Worm (Caenorhabditis elegans) whole organism, L3 larva: ENCODE data around the gene nhr-106.

Experiments used
- aly-2 ChIP-seq: fragments of 150-350 bp; optimal IDR thresholded peaks from 2 replicates; lab custom pipeline; 2014; ENCODE audit warnings: missing biosample characterization, missing genetic modification characterization
- ama-1 ChIP-seq: fragments of 150-350 bp; optimal IDR thresholded peaks from 2 replicates; lab custom pipeline; 2018
- ceh-16 ChIP-seq: sonication (generic microtip); optimal IDR thresholded peaks from 2 replicates; lab custom pipeline; 2017; ENCODE audit warnings: missing biosample characterization, missing genetic modification characterization
- ceh-28 ChIP-seq: fragments of 150-350 bp; optimal IDR thresholded peaks from 2 replicates; lab custom pipeline; 2014; ENCODE audit warnings: missing biosample characterization, missing genetic modification reagents, missing genetic modification characterization
- ceh-82 ChIP-seq: fragments of 150-350 bp; optimal IDR thresholded peaks from 2 replicates; lab custom pipeline; 2014; ENCODE audit warnings: missing biosample characterization, missing genetic modification characterization
- ceh-9 ChIP-seq: sonication (generic microtip); optimal IDR thresholded peaks from 2 replicates; lab custom pipeline; 2018; ENCODE audit warnings: missing biosample characterization, missing genetic modification characterization
- egl-27 ChIP-seq: sonication (generic microtip); optimal IDR thresholded peaks from 4 replicates; lab custom pipeline; 2017; ENCODE audit warnings: missing biosample characterization, missing genetic modification reagents, missing genetic modification characterization
- egl-5 ChIP-seq: fragments of 150-350 bp; optimal IDR thresholded peaks from 2 replicates; lab custom pipeline; 2017; ENCODE audit warnings: missing biosample characterization, missing genetic modification reagents, missing genetic modification characterization, inconsistent platforms
- elt-1 ChIP-seq: fragments of 150-350 bp; optimal IDR thresholded peaks from 2 replicates; lab custom pipeline; 2014; ENCODE audit warnings: missing biosample characterization, missing genetic modification characterization
- elt-2 ChIP-seq: sonication (generic microtip); optimal IDR thresholded peaks from 2 replicates; lab custom pipeline; 2016; ENCODE audit warnings: missing genetic modification reagents, mild to moderate bottlenecking, missing genetic modification characterization, missing compliant biosample characterization
- elt-3 ChIP-seq, 3 experiments: fragments of 150-350 bp in 1 of 3; sonication (generic microtip) in 2 of 3; optimal IDR thresholded peaks; 2 replicates in 2 of 3; 4 replicates in 1 of 3; lab custom pipeline; 2014 to 2017; ENCODE audit warnings: missing biosample characterization in 3 of 3, missing genetic modification characterization in 3 of 3
- eor-1 ChIP-seq, 2 experiments: fragments of 150-350 bp; optimal IDR thresholded peaks; 2 replicates each; lab custom pipeline; 2014 to 2018; ENCODE audit warnings: missing biosample characterization in 2 of 2, missing genetic modification characterization in 2 of 2
- fkh-10 ChIP-seq: sonication (generic microtip); optimal IDR thresholded peaks from 2 replicates; lab custom pipeline; 2017; ENCODE audit warnings: missing biosample characterization, missing genetic modification reagents, missing genetic modification characterization
- fkh-2 ChIP-seq: fragments of 150-350 bp; optimal IDR thresholded peaks from 2 replicates; lab custom pipeline; 2014; ENCODE audit warnings: missing biosample characterization, missing genetic modification reagents, missing genetic modification characterization
- jun-1 ChIP-seq: fragments of 150-350 bp; optimal IDR thresholded peaks from 2 replicates; lab custom pipeline; 2014; ENCODE audit warnings: missing biosample characterization, missing genetic modification reagents, missing genetic modification characterization
- lin-15B ChIP-seq: fragments of 150-350 bp; optimal IDR thresholded peaks from 2 replicates; lab custom pipeline; 2014; ENCODE audit warnings: missing biosample characterization, missing genetic modification characterization
- lin-39 ChIP-seq: fragments of 150-350 bp; optimal IDR thresholded peaks from 2 replicates; lab custom pipeline; 2018; ENCODE audit warnings: missing biosample characterization, missing genetic modification reagents, missing genetic modification characterization
- lsy-12 ChIP-seq: sonication (generic microtip); optimal IDR thresholded peaks from 2 replicates; lab custom pipeline; 2016; ENCODE audit warnings: mild to moderate bottlenecking, missing genetic modification characterization, missing compliant biosample characterization
- mdl-1 ChIP-seq: fragments of 150-350 bp; optimal IDR thresholded peaks from 2 replicates; lab custom pipeline; 2014; ENCODE audit warnings: missing biosample characterization, missing genetic modification characterization
- mml-1 ChIP-seq: fragments of 150-350 bp; sonication (generic microtip); optimal IDR thresholded peaks from 3 replicates; lab custom pipeline; 2014; ENCODE audit warnings: missing biosample characterization, missing genetic modification characterization
- nhr-12 ChIP-seq: fragments of 150-350 bp; optimal IDR thresholded peaks from 2 replicates; lab custom pipeline; 2014; ENCODE audit warnings: missing biosample characterization, missing genetic modification characterization
- nhr-23 ChIP-seq: fragments of 150-350 bp; optimal IDR thresholded peaks from 2 replicates; lab custom pipeline; 2014; ENCODE audit warnings: missing biosample characterization, missing genetic modification reagents, missing genetic modification characterization
- nhr-237 ChIP-seq: fragments of 150-350 bp; optimal IDR thresholded peaks from 2 replicates; lab custom pipeline; 2014; ENCODE audit warnings: missing biosample characterization, missing genetic modification characterization
- nhr-25 ChIP-seq: sonication (generic microtip); optimal IDR thresholded peaks from 2 replicates; lab custom pipeline; 2017; ENCODE audit warnings: missing biosample characterization, missing genetic modification characterization
- nhr-28 ChIP-seq: fragments of 150-350 bp; optimal IDR thresholded peaks from 2 replicates; lab custom pipeline; 2014; ENCODE audit warnings: missing biosample characterization, missing genetic modification characterization
- nhr-67 ChIP-seq: fragments of 150-350 bp; optimal IDR thresholded peaks from 2 replicates; lab custom pipeline; 2014; ENCODE audit warnings: missing biosample characterization, missing genetic modification characterization
- nhr-77 ChIP-seq: fragments of 150-350 bp; optimal IDR thresholded peaks from 2 replicates; lab custom pipeline; 2014; ENCODE audit warnings: missing biosample characterization, missing genetic modification characterization
- pha-4 ChIP-seq: fragments of 150-350 bp; optimal IDR thresholded peaks from 2 replicates; lab custom pipeline; 2014; ENCODE audit warnings: missing biosample characterization, missing genetic modification reagents, missing genetic modification characterization
- sea-2 ChIP-seq: fragments of 150-350 bp; sonication (generic microtip); optimal IDR thresholded peaks from 4 replicates; lab custom pipeline; 2014; ENCODE audit warnings: missing biosample characterization, missing genetic modification reagents, missing genetic modification characterization
- skn-1 ChIP-seq: fragments of 150-350 bp; optimal IDR thresholded peaks from 2 replicates; lab custom pipeline; 2014; ENCODE audit warnings: missing biosample characterization, missing genetic modification characterization
- snpc-4 ChIP-seq: fragments of 150-350 bp; optimal IDR thresholded peaks from 2 replicates; lab custom pipeline; 2014; ENCODE audit warnings: missing biosample characterization, missing genetic modification characterization
- tbx-2 ChIP-seq: sonication (generic microtip); optimal IDR thresholded peaks from 2 replicates; lab custom pipeline; 2016; ENCODE audit warnings: mild to moderate bottlenecking, missing genetic modification characterization, missing compliant biosample characterization
- unc-39 ChIP-seq: sonication (generic microtip); optimal IDR thresholded peaks from 4 replicates; lab custom pipeline; 2017; ENCODE audit warnings: missing biosample characterization, missing genetic modification characterization
- unc-62 ChIP-seq: fragments of 150-350 bp; sonication (generic microtip); optimal IDR thresholded peaks from 4 replicates; lab custom pipeline; 2014; ENCODE audit warnings: missing biosample characterization, missing genetic modification reagents, missing genetic modification characterization
- zag-1 ChIP-seq: fragments of 150-350 bp; optimal IDR thresholded peaks from 2 replicates; lab custom pipeline; 2014; ENCODE audit warnings: missing biosample characterization, missing genetic modification characterization
- ztf-11 ChIP-seq: fragments of 150-350 bp; optimal IDR thresholded peaks from 2 replicates; lab custom pipeline; 2014; ENCODE audit warnings: missing biosample characterization, missing genetic modification characterization

nhr-106 gene

DNA sequence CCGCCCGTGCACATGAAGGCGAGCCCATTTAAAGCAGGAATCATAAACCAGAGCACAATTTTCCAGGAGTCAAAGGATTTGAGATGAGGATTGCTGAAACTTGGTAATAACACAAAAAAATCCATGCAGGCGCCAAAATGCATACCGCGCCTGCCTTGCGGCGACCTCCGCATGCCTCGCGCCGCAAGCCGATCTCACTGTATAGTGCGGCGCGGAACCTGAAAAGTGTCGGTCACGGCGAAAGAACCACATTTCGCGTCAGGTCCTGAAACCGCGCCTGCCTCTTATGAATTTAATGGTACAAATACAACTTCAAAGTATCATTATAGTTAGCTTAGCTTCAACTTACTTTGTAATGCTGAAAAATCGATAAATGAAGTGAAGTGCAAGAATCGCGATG, 11.1 kb downstream of the nhr-106 start:
- TF ChIP-seq elt-1 (tag; lab: Kevin White, UChicago) (no peak), lsy-12 (tag; lab: Kevin White, UChicago) (no peak), jun-1 (no peak), eor-1 (tag; optimal IDR thresholded peaks at IDR 0.05; lab: Kevin White, UChicago) (no peak), fkh-2 (tag; lab: Kevin White, UChicago) (no peak), nhr-28 (no peak), lin-15B (no peak), mdl-1 (no peak), nhr-77 (tag; lab: Kevin White, UChicago) (no peak), pha-4 (tag; lab: Kevin White, UChicago) (no peak), sea-2 (no peak)

ce11 chrV:501230-501629, 11.8 kb downstream of the nhr-106 start, which contains the start of gene str-256:
Gene str-256, minus strand, starts transcription at chrV:501330.
- TF ChIP-seq ceh-9 (tag; lab: Kevin White, UChicago): no peak
- TF ChIP-seq snpc-4 (tag; lab: Kevin White, UChicago): no peak
- TF ChIP-seq egl-27 (tag; lab: Kevin White, UChicago): no peak
- no peak for TF ChIP-seq nhr-28
- TF ChIP-seq nhr-67 (tag; lab: Kevin White, UChicago): no peak
- no peak for TF ChIP-seq ceh-82 (tag; lab: Kevin White, UChicago)
- no peak for TF ChIP-seq skn-1 (tag; lab: Kevin White, UChicago)

- TF ChIP-seq egl-5 (tag; lab: Kevin White, UChicago): no peak
- TF ChIP-seq ceh-82 (tag; lab: Kevin White, UChicago): no peak
- TF ChIP-seq ama-1: no peak
- no peak for TF ChIP-seq nhr-25 (tag; lab: Kevin White, UChicago)
- no peak for TF ChIP-seq nhr-237 (tag; lab: Kevin White, UChicago)
- TF ChIP-seq nhr-23 (tag; lab: Kevin White, UChicago): no peak
- no peak for TF ChIP-seq tbx-2 (tag; lab: Kevin White, UChicago)
- TF ChIP-seq zag-1 (tag; lab: Kevin White, UChicago): no peak
- TF ChIP-seq sea-2: no peak
- TF ChIP-seq unc-62 (GFP tag; lab: Kevin White, UChicago): no peak
- no peak for TF ChIP-seq lsy-12 (tag; lab: Kevin White, UChicago)
- TF ChIP-seq jun-1: no peak
- TF ChIP-seq nhr-12 (tag; lab: Kevin White, UChicago): no peak
- no peak for TF ChIP-seq ceh-28 (tag; lab: Kevin White, UChicago)
- no peak for TF ChIP-seq egl-27 (tag; lab: Kevin White, UChicago)
- TF ChIP-seq ceh-16 (tag; lab: Kevin White, UChicago): no peak
- TF ChIP-seq fkh-2 (tag; lab: Kevin White, UChicago): no peak
- TF ChIP-seq lin-39: no peak
- TF ChIP-seq fkh-10 (GFP tag; lab: Kevin White, UChicago): no peak
These were observed 13.4 kb downstream of the nhr-106 start, which contains the start of gene T01G6.10 for ce11 chrV:502803-503273. Gene T01G6.10, minus strand, starts transcription at chrV:503223.

DNA sequence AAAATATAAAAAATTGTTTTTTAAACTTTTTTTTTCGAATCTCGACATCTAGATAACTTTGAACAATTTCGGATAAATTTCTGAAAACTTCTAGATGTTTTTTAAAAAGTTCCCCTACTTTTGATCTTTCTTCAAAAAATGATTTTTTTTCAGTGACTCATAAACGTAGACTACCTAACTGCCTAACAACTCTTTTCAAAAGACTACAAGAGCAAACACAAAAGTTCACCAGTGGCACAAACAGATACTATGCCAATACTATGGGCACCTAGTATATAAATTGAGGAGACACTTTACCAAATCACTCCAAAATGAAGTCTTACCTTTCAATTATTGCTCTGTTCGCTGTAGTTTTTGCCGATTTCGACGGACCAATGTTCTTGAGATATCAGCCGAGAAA, 14.3 kb downstream of the nhr-106 start, which contains the start of gene srlf-35:
Gene srlf-35, plus strand, starts transcription at position 301 of the 400 bp plus-strand sequence.
- TF ChIP-seq skn-1 (tag; lab: Kevin White, UChicago) (no peak), lin-39 (no peak), nhr-77 (tag; lab: Kevin White, UChicago) (no peak), aly-2 (tag; lab: Kevin White, UChicago) (no peak), jun-1 (no peak), nhr-25 (tag; lab: Kevin White, UChicago) (no peak), elt-3 (tag; optimal IDR thresholded peaks at IDR 0.05; lab: Kevin White, UChicago) (no peak), snpc-4 (tag; lab: Kevin White, UChicago) (no peak), nhr-28 (no peak), unc-39 (tag; lab: Kevin White, UChicago) (no peak), eor-1 (tag; optimal IDR thresholded peaks at IDR 0.05; lab: Kevin White, UChicago) (no peak), mml-1 (tag; lab: Kevin White, UChicago) (no peak), ama-1 (no peak), egl-27 (tag; lab: Kevin White, UChicago) (no peak), elt-2 (tag; lab: Kevin White, UChicago) (no peak), ztf-11 (tag; lab: Kevin White, UChicago) (no peak), ceh-16 (tag; lab: Kevin White, UChicago) (no peak), elt-1 (tag; lab: Kevin White, UChicago) (no peak), nhr-12 (tag; lab: Kevin White, UChicago) (no peak), tbx-2 (tag; lab: Kevin White, UChicago) (no peak)
